Worm (Caenorhabditis elegans): ENCODE results near the gene fbxa-163.

DNA sequence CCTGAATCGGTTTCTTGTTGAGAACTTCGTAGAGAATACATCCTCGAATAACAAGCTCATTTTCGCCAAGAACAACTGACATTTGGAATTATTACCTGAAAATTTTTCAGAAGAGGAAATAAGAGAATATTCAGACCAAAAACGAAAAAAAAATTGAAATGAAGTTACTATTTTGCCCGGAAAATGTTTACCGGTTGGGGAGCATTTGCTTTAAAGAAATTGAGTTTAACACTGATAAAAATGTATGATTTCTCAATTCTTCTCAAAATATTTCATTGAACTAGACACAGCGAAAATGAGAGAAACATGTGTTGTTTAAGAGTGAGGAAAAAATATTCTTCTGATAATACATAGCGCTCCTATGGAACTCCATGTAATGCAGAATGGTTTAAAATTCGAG lies 5.9 kb upstream of the fbxa-163 start, which contains the start of gene fbxa-165:
- TF ChIP-seq ceh-6 (GFP tag; optimal IDR thresholded peaks at IDR 0.05) (no peak), ceh-30 (tag; optimal IDR thresholded peaks at IDR 0.05) (no peak), lin-11 (tag; optimal IDR thresholded peaks at IDR 0.05) (no peak), nhr-11 (tag; optimal IDR thresholded peaks at IDR 0.05) (no peak), hlh-30 (tag; optimal IDR thresholded peaks at IDR 0.05; ENCODE audit: insufficient read depth) (no peak), dve-1 (tag; optimal IDR thresholded peaks at IDR 0.05) (no peak), nfya-1 (tag; optimal IDR thresholded peaks at IDR 0.05) (no peak), sox-4 (tag; optimal IDR thresholded peaks at IDR 0.05) (no peak), pha-4 (tag; optimal IDR thresholded peaks at IDR 0.05) (no peak), unc-86 (tag; optimal IDR thresholded peaks at IDR 0.05) (no peak), pag-3 (tag; optimal IDR thresholded peaks at IDR 0.05; ENCODE audit: borderline replicate concordance) (no peak)
